Worm (Caenorhabditis elegans) whole organism, young adult: Measurements from ENCODE around the gene srg-64.

Experiments used
- B0035.1 ChIP-seq: sonication (generic microtip); optimal IDR thresholded peaks from 2 replicates; lab custom pipeline; 2016; ENCODE audit warnings: missing genetic modification characterization, mild to moderate bottlenecking, missing compliant biosample characterization, missing genotype, missing genetic modification reagents
- B0261.1 ChIP-seq: sonication (generic microtip); optimal IDR thresholded peaks from 2 replicates; lab custom pipeline; 2016; ENCODE audit warnings: mild to moderate bottlenecking, missing genetic modification characterization, moderate library complexity, missing compliant biosample characterization
- B0336.3 ChIP-seq: fragments of 200-800 bp; sonication (Bioruptor generic); IDR thresholded peaks from 2 replicates; pipeline ENCODE4 v1.3.6; 2022; ENCODE audit warnings: missing genetic modification characterization, missing compliant biosample characterization
- F23B12.7 ChIP-seq: sonication (generic microtip); optimal IDR thresholded peaks from 2 replicates; lab custom pipeline; 2017; ENCODE audit warnings: missing genetic modification characterization, mild to moderate bottlenecking, missing compliant biosample characterization, antibody characterized with exemption, moderate library complexity; ENCODE audit not compliant: insufficient read depth
- F33H1.4 ChIP-seq: fragments of 200-800 bp; sonication (Bioruptor generic); IDR thresholded peaks from 2 replicates; pipeline ENCODE4 v1.3.6; 2022; ENCODE audit warnings: missing genetic modification reagents, missing genetic modification characterization, missing compliant biosample characterization
- F49E8.2 ChIP-seq: sonication (generic microtip); optimal IDR thresholded peaks from 3 replicates; lab custom pipeline; 2017; ENCODE audit warnings: missing genetic modification characterization, mild to moderate bottlenecking, missing compliant biosample characterization, antibody characterized with exemption, moderate library complexity; ENCODE audit not compliant: insufficient read depth
- K11D2.4 ChIP-seq: fragments of 200-800 bp; sonication (Bioruptor generic); IDR thresholded peaks from 2 replicates; pipeline ENCODE4 v1.3.6; 2022; ENCODE audit warnings: missing genetic modification reagents, missing genetic modification characterization, missing compliant biosample characterization
- Y79H2A.3 ChIP-seq: fragments of 200-800 bp; sonication (Bioruptor generic); conservative IDR thresholded peaks from 2 replicates; pipeline ENCODE4 v1.3.6; 2022; ENCODE audit warnings: missing genetic modification reagents, missing genetic modification characterization, missing compliant biosample characterization
- aptf-2 ChIP-seq: fragments of 200-800 bp; sonication (Bioruptor generic); conservative IDR thresholded peaks from 2 replicates; pipeline ENCODE4 v1.3.6; 2022; ENCODE audit warnings: missing genetic modification reagents, missing genetic modification characterization, missing compliant biosample characterization
- attf-5 ChIP-seq: fragments of 200-800 bp; sonication (Bioruptor generic); optimal IDR thresholded peaks from 2 replicates; lab custom pipeline; 2018; ENCODE audit warnings: mild to moderate bottlenecking, missing genetic modification characterization, missing compliant biosample characterization
- cebp-1 ChIP-seq, 2 experiments: fragments of 200-800 bp in 1 of 2; sonication (Bioruptor generic) in 1 of 2; sonication (generic microtip) in 1 of 2; IDR thresholded peaks in 1 of 2; optimal IDR thresholded peaks in 1 of 2; 2 replicates each; pipeline versions ENCODE4 v1.3.6 to Lab custom; 2017 to 2022; ENCODE audit warnings: missing compliant biosample characterization in 2 of 2, missing genetic modification characterization in 2 of 2, mild to moderate bottlenecking in 1 of 2, missing genetic modification reagents in 1 of 2, moderate library complexity in 1 of 2
- cebp-2 ChIP-seq: fragments of 200-800 bp; sonication (Bioruptor generic); IDR thresholded peaks from 2 replicates; pipeline ENCODE4 v1.3.6; 2022; ENCODE audit warnings: missing genetic modification characterization, missing compliant biosample characterization
- ceh-40 ChIP-seq: fragments of 200-800 bp; sonication (Bioruptor generic); IDR thresholded peaks from 2 replicates; pipeline ENCODE4 v1.3.6; 2022; ENCODE audit warnings: missing genetic modification characterization, missing compliant biosample characterization
- ceh-79 ChIP-seq: sonication (generic microtip); optimal IDR thresholded peaks from 2 replicates; lab custom pipeline; 2017; ENCODE audit warnings: mild to moderate bottlenecking, missing genetic modification characterization, missing compliant biosample characterization
- chd-7 ChIP-seq: sonication (generic microtip); optimal IDR thresholded peaks from 2 replicates; lab custom pipeline; 2016; ENCODE audit warnings: mild to moderate bottlenecking, missing genetic modification characterization, moderate library complexity, missing compliant biosample characterization
- die-1 ChIP-seq: sonication (generic microtip); optimal IDR thresholded peaks from 2 replicates; lab custom pipeline; 2016; ENCODE audit warnings: missing genotype, mild to moderate bottlenecking, missing genetic modification characterization, missing compliant biosample characterization
- dox-1 ChIP-seq: fragments of 200-800 bp; sonication (Bioruptor generic); IDR thresholded peaks from 2 replicates; pipeline ENCODE4 v1.3.6; 2022; ENCODE audit warnings: missing genetic modification reagents, missing genetic modification characterization, missing compliant biosample characterization
- efl-1 ChIP-seq: fragments of 150-350 bp; optimal IDR thresholded peaks from 2 replicates; lab custom pipeline; 2014; ENCODE audit warnings: missing biosample characterization, missing genetic modification reagents, missing genetic modification characterization
- egl-18 ChIP-seq: fragments of 200-800 bp; sonication (Bioruptor generic); IDR thresholded peaks from 2 replicates; pipeline ENCODE4 v1.3.6; 2022; ENCODE audit warnings: missing genetic modification reagents, missing genetic modification characterization, missing compliant biosample characterization
- ets-4 ChIP-seq: fragments of 200-800 bp; sonication (Bioruptor generic); optimal IDR thresholded peaks from 2 replicates; lab custom pipeline; 2018; ENCODE audit warnings: mild to moderate bottlenecking, missing genetic modification characterization, missing compliant biosample characterization
- him-1 ChIP-seq: sonication (generic microtip); optimal IDR thresholded peaks from 2 replicates; lab custom pipeline; 2016; ENCODE audit warnings: missing genotype, missing genetic modification reagents, missing genetic modification characterization, missing compliant biosample characterization
- hmg-1.2 ChIP-seq: fragments of 200-800 bp; sonication (Bioruptor generic); IDR thresholded peaks from 2 replicates; pipeline ENCODE4 v1.3.6; 2022; ENCODE audit warnings: missing genetic modification reagents, missing genetic modification characterization, missing compliant biosample characterization
- let-607 ChIP-seq, 2 experiments: fragments of 200-800 bp in 1 of 2; sonication (Bioruptor generic) in 1 of 2; sonication (generic microtip) in 1 of 2; optimal IDR thresholded peaks; 2 replicates each; lab custom pipeline; 2016 to 2018; ENCODE audit warnings: mild to moderate bottlenecking in 2 of 2, missing compliant biosample characterization in 2 of 2, missing genetic modification characterization in 2 of 2, moderate library complexity in 2 of 2, missing genotype in 1 of 2
- lin-26 ChIP-seq: fragments of 200-800 bp; sonication (Bioruptor generic); IDR thresholded peaks from 2 replicates; pipeline ENCODE4 v1.3.6; 2022; ENCODE audit warnings: missing genetic modification reagents, missing genetic modification characterization, missing compliant biosample characterization
- lin-40 ChIP-seq: sonication (generic microtip); optimal IDR thresholded peaks from 2 replicates; lab custom pipeline; 2016; ENCODE audit warnings: missing genetic modification characterization, mild to moderate bottlenecking, missing compliant biosample characterization, missing genotype, missing genetic modification reagents
- lsl-1 ChIP-seq: fragments of 200-800 bp; sonication (Bioruptor generic); optimal IDR thresholded peaks from 2 replicates; lab custom pipeline; 2018; ENCODE audit warnings: mild to moderate bottlenecking, missing genetic modification characterization, moderate library complexity, missing compliant biosample characterization
- madf-10 ChIP-seq: sonication (generic microtip); optimal IDR thresholded peaks from 2 replicates; lab custom pipeline; 2016; ENCODE audit warnings: mild to moderate bottlenecking, missing genetic modification characterization, missing compliant biosample characterization
- mcd-1 ChIP-seq: fragments of 200-800 bp; sonication (Bioruptor generic); IDR thresholded peaks from 2 replicates; pipeline ENCODE4 v1.3.6; 2022; ENCODE audit warnings: missing genetic modification reagents, missing genetic modification characterization, missing compliant biosample characterization
- nfyb-1 ChIP-seq: fragments of 200-800 bp; sonication (Bioruptor generic); IDR thresholded peaks from 2 replicates; pipeline ENCODE4 v1.3.6; 2022; ENCODE audit warnings: missing genetic modification reagents, missing genetic modification characterization, missing compliant biosample characterization
- nhr-80 ChIP-seq: sonication (generic microtip); optimal IDR thresholded peaks from 2 replicates; lab custom pipeline; 2016; ENCODE audit warnings: missing genetic modification characterization, missing compliant biosample characterization
- pbrm-1 ChIP-seq: fragments of 200-800 bp; sonication (Bioruptor generic); IDR thresholded peaks from 2 replicates; pipeline ENCODE4 v1.3.6; 2022; ENCODE audit warnings: missing genetic modification reagents, missing genetic modification characterization, missing compliant biosample characterization
- repo-1 ChIP-seq: sonication (generic microtip); optimal IDR thresholded peaks from 2 replicates; lab custom pipeline; 2017; ENCODE audit warnings: mild to moderate bottlenecking, missing genetic modification characterization, missing compliant biosample characterization
- sea-2 ChIP-seq: fragments of 200-800 bp; sonication (Bioruptor generic); IDR thresholded peaks from 2 replicates; pipeline ENCODE4 v1.3.6; 2022; ENCODE audit warnings: missing genetic modification characterization, missing compliant biosample characterization
- snpc-1.3 ChIP-seq: sonication (generic microtip); optimal IDR thresholded peaks from 2 replicates; lab custom pipeline; 2017; ENCODE audit warnings: missing genetic modification characterization, mild to moderate bottlenecking, missing compliant biosample characterization, antibody characterized with exemption, moderate library complexity, missing genotype, missing genetic modification reagents; ENCODE audit not compliant: insufficient read depth
- snpc-3.4 ChIP-seq: sonication (generic microtip); optimal IDR thresholded peaks from 2 replicates; lab custom pipeline; 2017; ENCODE audit warnings: missing genetic modification characterization, mild to moderate bottlenecking, missing compliant biosample characterization, antibody characterized with exemption, moderate library complexity, missing genotype, missing genetic modification reagents
- snpc-4 ChIP-seq, 5 experiments: fragments of 150-350 bp in 1 of 5; sonication (generic microtip) in 4 of 5; optimal IDR thresholded peaks; 2 replicates each; lab custom pipeline; 2014 to 2018; ENCODE audit warnings: missing genetic modification characterization in 5 of 5, missing biosample characterization in 3 of 5, antibody characterized with exemption in 2 of 5, mild to moderate bottlenecking in 2 of 5, missing compliant biosample characterization in 2 of 5, missing genotype in 2 of 5, moderate library complexity in 2 of 5, missing genetic modification reagents in 1 of 5
- somi-1 ChIP-seq: fragments of 200-800 bp; sonication (Bioruptor generic); optimal IDR thresholded peaks from 2 replicates; lab custom pipeline; 2018; ENCODE audit warnings: mild to moderate bottlenecking, missing genetic modification characterization, missing compliant biosample characterization
- tbp1 ChIP-seq: fragments of 200-800 bp; sonication (Bioruptor generic); optimal IDR thresholded peaks from 2 replicates; lab custom pipeline; 2018; ENCODE audit warnings: mild to moderate bottlenecking, missing genetic modification characterization, missing compliant biosample characterization
- tbx-9 ChIP-seq: sonication (generic microtip); optimal IDR thresholded peaks from 2 replicates; lab custom pipeline; 2016; ENCODE audit warnings: borderline replicate concordance, missing genetic modification characterization, inconsistent platforms, missing compliant biosample characterization
- zim-3 ChIP-seq: sonication (generic microtip); optimal IDR thresholded peaks from 2 replicates; lab custom pipeline; 2017; ENCODE audit warnings: mild to moderate bottlenecking, missing genetic modification characterization, moderate library complexity, missing compliant biosample characterization
- ztf-18 ChIP-seq: sonication (generic microtip); optimal IDR thresholded peaks from 2 replicates; lab custom pipeline; 2016; ENCODE audit warnings: missing genotype, mild to moderate bottlenecking, missing genetic modification characterization, missing compliant biosample characterization
- ztf-22 ChIP-seq: fragments of 200-800 bp; sonication (Bioruptor generic); optimal IDR thresholded peaks from 2 replicates; lab custom pipeline; 2018; ENCODE audit warnings: mild to moderate bottlenecking, missing genetic modification characterization, moderate library complexity, missing compliant biosample characterization

The srg-64 gene

DNA sequence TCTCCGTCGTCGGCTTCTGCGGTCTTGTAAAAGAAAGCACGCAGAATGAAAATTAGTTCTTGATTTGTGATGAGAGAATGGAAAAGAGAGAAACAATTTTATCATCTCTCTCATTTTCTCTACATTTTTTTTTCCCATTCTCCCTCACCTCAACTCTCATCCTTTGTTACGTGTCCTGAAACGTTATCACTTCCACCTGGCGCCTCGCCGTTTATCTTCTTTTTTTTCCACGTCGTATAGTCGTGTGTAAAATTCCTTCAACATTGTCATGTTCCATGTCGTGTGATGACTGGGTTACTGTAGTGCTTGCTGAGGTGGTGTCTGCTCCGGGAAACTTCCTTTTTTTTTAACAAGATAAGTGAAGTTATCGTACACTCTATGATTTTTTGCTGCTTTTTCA lies 39.1 kb upstream of the srg-64 start:
- peak; percentile 48; the same call in 1 of the 2 replicates for TF ChIP-seq nfyb-1 (GFP tag; lab: Robert Waterston, UW)
- peak; percentile 24 for TF ChIP-seq lin-40 (tag; lab: Kevin White, UChicago)
- TF ChIP-seq tbx-9 (tag; lab: Kevin White, UChicago) = no peak
- peak; percentile 27 for TF ChIP-seq chd-7 (tag; lab: Kevin White, UChicago)
- TF ChIP-seq Y79H2A.3 (GFP tag; lab: Robert Waterston, UW) = no peak
- no peak for TF ChIP-seq cebp-1 (GFP tag; IDR thresholded peaks at IDR 0.05; lab: Robert Waterston, UW)
- TF ChIP-seq cebp-1 (tag; optimal IDR thresholded peaks at IDR 0.05; lab: Kevin White, UChicago) = peak; percentile 37
- TF ChIP-seq madf-10 = peak; percentile 19
- TF ChIP-seq nhr-80 = peak; percentile 98
- peak; percentile 4 for TF ChIP-seq tbp1
- TF ChIP-seq aptf-2 (GFP tag; lab: Robert Waterston, UW) = no peak
- TF ChIP-seq F23B12.7 (tag; lab: Kevin White, UChicago) = peak; percentile 66
- TF ChIP-seq B0336.3 (GFP tag; lab: Robert Waterston, UW) = 0 out of 2 replicates have a peak, but pooled peaks have one; percentile 18
- no peak for TF ChIP-seq ztf-22 (GFP tag; lab: Kevin White, UChicago)
- TF ChIP-seq let-607 (tag; optimal IDR thresholded peaks at IDR 0.05; lab: Kevin White, UChicago) = peak; percentile 97 to 98
- peak; percentile 50; the same call in 1 of the 2 replicates for TF ChIP-seq dox-1 (GFP tag; lab: Robert Waterston, UW)
- TF ChIP-seq F49E8.2 (tag; lab: Kevin White, UChicago) = no peak
- no peak for TF ChIP-seq lin-26 (GFP tag; lab: Robert Waterston, UW)
- peak; percentile 20 for TF ChIP-seq attf-5 (GFP tag; lab: Kevin White, UChicago)
- no peak for TF ChIP-seq snpc-4 (GFP tag; optimal IDR thresholded peaks at IDR 0.05; lab: Kevin White, UChicago)
- peak in 1 of 4 experiments; percentile 18 for TF ChIP-seq snpc-4 (tag; optimal IDR thresholded peaks at IDR 0.05; lab: Kevin White, UChicago)
- TF ChIP-seq, all 124 proteins: peak for 13

ce11 chrX:15773262-15773908 lies 33.0 kb upstream of the srg-64 start, which contains the start of gene Y7A5A.13:
Y7A5A.13 (plus strand) TSS chrX:15773858.
- TF ChIP-seq B0035.1 (tag; lab: Kevin White, UChicago) (peak; percentile 6), K11D2.4 (GFP tag; lab: Robert Waterston, UW) (0 out of 2 replicates have a peak, but pooled peaks have one; percentile 27), somi-1 (no peak), him-1 (peak; percentile 79), die-1 (tag; lab: Kevin White, UChicago) (peak; percentile 78), repo-1 (tag; lab: Kevin White, UChicago) (no peak), zim-3 (tag; lab: Kevin White, UChicago) (peak; percentile 15), snpc-3.4 (tag; lab: Kevin White, UChicago) (peak; percentile 21), F33H1.4 (no peak), F23B12.7 (tag; lab: Kevin White, UChicago) (no peak), hmg-1.2 (GFP tag; lab: Robert Waterston, UW) (peak; percentile 70), B0261.1 (tag; lab: Kevin White, UChicago) (peak; percentile 88), nhr-80 (peak; percentile 14), snpc-4 (GFP tag; optimal IDR thresholded peaks at IDR 0.05; lab: Kevin White, UChicago) (peak; percentile 51), snpc-4 (tag; optimal IDR thresholded peaks at IDR 0.05; lab: Kevin White, UChicago) (peak in 3 of 4 experiments; percentile 62 to 78 (median 68)), egl-18 (no peak), ceh-40 (GFP tag; lab: Robert Waterston, UW) (peak; percentile 62; the same call in 1 of the 2 replicates), F49E8.2 (tag; lab: Kevin White, UChicago) (no peak), efl-1 (GFP tag; lab: Kevin White, UChicago) (no peak), lsl-1 (GFP tag; lab: Kevin White, UChicago) (no peak), Y79H2A.3 (GFP tag; lab: Robert Waterston, UW) (0 out of 2 replicates have a peak, but pooled peaks have one; percentile 11), ets-4 (GFP tag; lab: Kevin White, UChicago) (no peak), ztf-18 (tag; lab: Kevin White, UChicago) (peak; percentile 38), pbrm-1 (GFP tag; lab: Robert Waterston, UW) (peak; percentile 74), snpc-1.3 (tag; lab: Kevin White, UChicago) (peak; percentile 21), aptf-2 (GFP tag; lab: Robert Waterston, UW) (no peak), sea-2 (GFP tag; lab: Robert Waterston, UW) (no peak), mcd-1 (GFP tag; lab: Robert Waterston, UW) (peak; percentile 33; the same call in 1 of the 2 replicates), cebp-2 (GFP tag; lab: Robert Waterston, UW) (no peak), ceh-79 (tag; lab: Kevin White, UChicago) (no peak)
